Worm (Caenorhabditis elegans): ENCODE results near the gene T21D9.2.

ce11 chrX:2064730-2065129, 32.0 kb downstream of the T21D9.2 start, which contains the start of gene F49H12.7:
- TF ChIP-seq ztf-11 (tag; optimal IDR thresholded peaks at IDR 0.05) (no peak), nhr-10 (tag; optimal IDR thresholded peaks at IDR 0.05) (no peak), unc-62 (GFP tag; optimal IDR thresholded peaks at IDR 0.05 in 1 of 2) (no peak), unc-62 (tag; optimal IDR thresholded peaks at IDR 0.05) (no peak), nhr-25 (tag; optimal IDR thresholded peaks at IDR 0.05; ENCODE audit: borderline replicate concordance, insufficient read depth) (no peak), F49E8.2 (tag; optimal IDR thresholded peaks at IDR 0.05; ENCODE audit: borderline replicate concordance) (no peak), spr-3 (GFP tag; optimal IDR thresholded peaks at IDR 0.05) (no peak), egl-27 (tag; optimal IDR thresholded peaks at IDR 0.05) (no peak)

Data from whole organism, L4 larva.